Worm (Caenorhabditis elegans): ENCODE data around the gene dhhc-9.

dhhc-9 gene

ce11 chrX:2413277-2413676, 11.4 kb upstream of the dhhc-9 start, which contains the start of gene hlh-15:
Gene hlh-15, minus strand, starts transcription at chrX:2413377.
- TF ChIP-seq sup-37 (GFP tag; optimal IDR thresholded peaks at IDR 0.05) (no peak), efl-1 (optimal IDR thresholded peaks at IDR 0.05) (no peak), efl-1 (GFP tag; optimal IDR thresholded peaks at IDR 0.05 in 1 of 2) (no peak), pqm-1 (tag; optimal IDR thresholded peaks at IDR 0.05) (no peak), ceh-63 (GFP tag; optimal IDR thresholded peaks at IDR 0.05) (no peak), zag-1 (tag; optimal IDR thresholded peaks at IDR 0.05) (no peak), aha-1 (tag; optimal IDR thresholded peaks at IDR 0.05) (no peak), C16A3.4 (tag; optimal IDR thresholded peaks at IDR 0.05) (no peak), ceh-88 (GFP tag; IDR thresholded peaks at IDR 0.05) (no peak)

ce11 chrX:2410978-2411377, 9.1 kb upstream of the dhhc-9 start:
- TF ChIP-seq lin-39 (tag; optimal IDR thresholded peaks at IDR 0.05) (no peak), elt-2 (tag; optimal IDR thresholded peaks at IDR 0.05) (peak; percentile 27)

ce11 chrX:2409243-2409741, 7.5 kb upstream of the dhhc-9 start, which contains the start of the genes C43H6.12 and trpp-12:
Gene C43H6.12, plus strand, starts transcription at chrX:2409607.
Gene trpp-12, plus strand, starts transcription at chrX:2409691.
- no peak for TF ChIP-seq unc-62 (GFP tag; optimal IDR thresholded peaks at IDR 0.05)
- TF ChIP-seq ztf-11 (tag; optimal IDR thresholded peaks at IDR 0.05), result no peak
- TF ChIP-seq nhr-11 (tag; optimal IDR thresholded peaks at IDR 0.05), result no peak
- TF ChIP-seq fkh-10 (GFP tag; optimal IDR thresholded peaks at IDR 0.05), result no peak
- no peak for TF ChIP-seq fkh-8 (tag; optimal IDR thresholded peaks at IDR 0.05)
- TF ChIP-seq aha-1 (tag; optimal IDR thresholded peaks at IDR 0.05), result no peak
- no peak for TF ChIP-seq fos-1 (tag; optimal IDR thresholded peaks at IDR 0.05)
- TF ChIP-seq C16A3.4 (tag; optimal IDR thresholded peaks at IDR 0.05), result no peak
- no peak for TF ChIP-seq snu-23 (GFP tag; optimal IDR thresholded peaks at IDR 0.05)
- TF ChIP-seq ceh-8 (GFP tag; optimal IDR thresholded peaks at IDR 0.05), result no peak
- no peak for TF ChIP-seq unc-86 (tag; optimal IDR thresholded peaks at IDR 0.05)
- no peak for TF ChIP-seq lin-35 (GFP tag; optimal IDR thresholded peaks at IDR 0.05)
- TF ChIP-seq lin-15B (tag; optimal IDR thresholded peaks at IDR 0.05), result no peak
- TF ChIP-seq ama-1 (optimal IDR thresholded peaks at IDR 0.05), result no peak
- no peak for TF ChIP-seq fkh-4 (tag; optimal IDR thresholded peaks at IDR 0.05; ENCODE audit: borderline replicate concordance)
- TF ChIP-seq ceh-82 (tag; optimal IDR thresholded peaks at IDR 0.05), result no peak
- TF ChIP-seq nhr-90 (tag; optimal IDR thresholded peaks at IDR 0.05; ENCODE audit: poor library complexity), result no peak

ce11 chrX:2407167-2407566, 5.3 kb upstream of the dhhc-9 start, which contains the start of gene mtpn-1:
Gene mtpn-1, plus strand, starts transcription at chrX:2407467.
- TF ChIP-seq skn-1 (tag; optimal IDR thresholded peaks at IDR 0.05) (no peak), nhr-85 (tag) (peak; percentile 56)

DNA sequence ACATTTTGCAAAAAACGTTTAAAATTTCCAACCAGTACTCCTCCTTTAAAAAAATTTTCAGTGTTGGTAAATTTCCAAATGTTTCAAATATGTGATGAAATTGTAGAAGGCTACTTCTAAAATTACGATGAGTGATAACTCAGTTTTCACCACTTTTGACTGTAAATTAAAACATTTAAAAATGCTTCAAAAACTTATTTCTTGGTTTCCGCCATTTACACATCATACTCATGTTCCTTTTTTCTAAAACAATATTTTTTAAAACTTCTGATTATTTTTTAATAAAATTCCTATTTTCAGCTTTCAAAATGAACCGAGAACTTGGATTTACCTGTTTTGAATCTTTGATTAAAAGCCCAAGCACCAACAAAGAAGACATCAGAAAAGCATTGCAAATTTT, 1.9 kb upstream of the dhhc-9 start, which contains the start of gene C43H6.4:
C43H6.4 (plus strand) TSS at position 301 of the 400 bp plus-strand sequence.
- TF ChIP-seq hlh-17 (GFP tag; optimal IDR thresholded peaks at IDR 0.05; ENCODE audit: borderline replicate concordance) (no peak), ama-1 (optimal IDR thresholded peaks at IDR 0.05) (no peak), nhr-85 (tag) (no peak), swsn-7 (tag; optimal IDR thresholded peaks at IDR 0.05) (no peak), ceh-82 (tag; optimal IDR thresholded peaks at IDR 0.05) (no peak), fos-1 (tag; optimal IDR thresholded peaks at IDR 0.05) (no peak), zag-1 (tag; optimal IDR thresholded peaks at IDR 0.05) (no peak), irx-1 (tag; optimal IDR thresholded peaks at IDR 0.05) (no peak), nhr-11 (tag; optimal IDR thresholded peaks at IDR 0.05) (no peak), aly-2 (tag; optimal IDR thresholded peaks at IDR 0.05) (no peak), unc-62 (GFP tag; optimal IDR thresholded peaks at IDR 0.05) (no peak), C04F5.9 (tag; optimal IDR thresholded peaks at IDR 0.05) (no peak), fkh-4 (tag; optimal IDR thresholded peaks at IDR 0.05; ENCODE audit: borderline replicate concordance) (no peak), pax-3 (tag; optimal IDR thresholded peaks at IDR 0.05) (no peak), lin-15B (tag; optimal IDR thresholded peaks at IDR 0.05) (no peak)
